Fruit fly (Drosophila melanogaster): ENCODE data around the gene Arp10.
A peak's percentile ranks its signal among the peaks of the same experiment; 100 is the strongest.

- no peak for TF ChIP-seq CG8478 (optimal IDR thresholded peaks at IDR 0.05)
- TF ChIP-seq CTCF (optimal IDR thresholded peaks at IDR 0.05): peak; percentile 48 to 65
These were observed 33.2 kb upstream of the Arp10 start for dm6 chrX:19679207-19679606.
